Worm (Caenorhabditis elegans) whole organism, L4 larva: ENCODE measurements around the gene coq-3.

Experiments
- F26F4.8 ChIP-seq: fragments of 200-800 bp; sonication (Bioruptor generic); conservative IDR thresholded peaks from 2 replicates; pipeline ENCODE4 v1.3.6; 2022; ENCODE audit warnings: missing genetic modification characterization, missing compliant biosample characterization
- F44E2.7 ChIP-seq: fragments of 200-800 bp; sonication (Bioruptor generic); IDR thresholded peaks from 2 replicates; pipeline ENCODE4 v2.1.2; 2022; ENCODE audit warnings: missing genetic modification characterization, missing compliant biosample characterization
- F49E8.2 ChIP-seq: sonication (generic microtip); optimal IDR thresholded peaks from 2 replicates; lab custom pipeline; 2016; ENCODE audit warnings: missing compliant biosample characterization, mild to moderate bottlenecking, missing genetic modification characterization, borderline replicate concordance
- Y48G9A.11 ChIP-seq: fragments of 200-800 bp; sonication (Bioruptor generic); IDR thresholded peaks from 2 replicates; pipeline ENCODE4 v1.3.6; 2022; ENCODE audit warnings: missing genetic modification reagents, missing genetic modification characterization, missing compliant biosample characterization
- ZK337.2 ChIP-seq: fragments of 200-800 bp; sonication (Bioruptor generic); IDR thresholded peaks from 2 replicates; pipeline ENCODE4 v1.3.6; 2022; ENCODE audit warnings: missing genetic modification reagents, missing genetic modification characterization, missing compliant biosample characterization
- aly-2 ChIP-seq: sonication (generic microtip); optimal IDR thresholded peaks from 2 replicates; lab custom pipeline; 2018; ENCODE audit warnings: missing biosample characterization, missing genetic modification characterization
- ama-1 ChIP-seq: fragments of 150-350 bp; optimal IDR thresholded peaks from 2 replicates; lab custom pipeline; 2014; ENCODE audit warnings: inconsistent platforms, mixed read lengths
- arid-1 ChIP-seq: fragments of 200-800 bp; sonication (Bioruptor generic); conservative IDR thresholded peaks from 2 replicates; pipeline ENCODE4 v1.3.6; 2022; ENCODE audit warnings: missing genetic modification reagents, missing genetic modification characterization, missing compliant biosample characterization
- attf-4 ChIP-seq: sonication (generic microtip); optimal IDR thresholded peaks from 3 replicates; lab custom pipeline; 2017; ENCODE audit warnings: missing biosample characterization, missing genetic modification characterization
- ceh-20 ChIP-seq: fragments of 200-800 bp; sonication (Bioruptor generic); IDR thresholded peaks from 2 replicates; pipeline ENCODE4 v1.3.6; 2022; ENCODE audit warnings: missing genetic modification reagents, missing genetic modification characterization, missing compliant biosample characterization
- ceh-28 ChIP-seq: fragments of 150-350 bp; optimal IDR thresholded peaks from 2 replicates; lab custom pipeline; 2014; ENCODE audit warnings: missing biosample characterization, missing genetic modification reagents, missing genetic modification characterization
- cey-2 ChIP-seq: sonication (generic microtip); optimal IDR thresholded peaks from 3 replicates; lab custom pipeline; 2017; ENCODE audit warnings: missing genetic modification characterization, mild to moderate bottlenecking, missing compliant biosample characterization, antibody characterized with exemption, borderline replicate concordance; ENCODE audit not compliant: insufficient read depth
- ctbp-1 ChIP-seq: fragments of 200-800 bp; sonication (Bioruptor generic); IDR thresholded peaks from 2 replicates; pipeline ENCODE4 v1.3.6; 2022; ENCODE audit warnings: missing genetic modification reagents, missing genetic modification characterization, missing compliant biosample characterization
- daf-19 ChIP-seq: fragments of 200-800 bp; sonication (Bioruptor generic); conservative IDR thresholded peaks from 2 replicates; pipeline ENCODE4 v1.3.6; 2022; ENCODE audit warnings: missing genetic modification characterization, missing compliant biosample characterization
- daf-8 ChIP-seq: fragments of 200-800 bp; sonication (Bioruptor generic); IDR thresholded peaks from 2 replicates; pipeline ENCODE4 v1.3.6; 2022; ENCODE audit warnings: missing genetic modification characterization, missing compliant biosample characterization
- dmd-9 ChIP-seq: fragments of 200-800 bp; sonication (Bioruptor generic); IDR thresholded peaks from 2 replicates; pipeline ENCODE4 v1.3.6; 2022; ENCODE audit warnings: missing genetic modification reagents, missing genetic modification characterization, missing compliant biosample characterization
- dve-1 ChIP-seq: sonication (generic microtip); optimal IDR thresholded peaks from 2 replicates; lab custom pipeline; 2017; ENCODE audit warnings: antibody characterized with exemption, mild to moderate bottlenecking, missing genetic modification characterization, missing compliant biosample characterization; ENCODE audit not compliant: insufficient read depth
- egl-27 ChIP-seq: sonication (generic microtip); optimal IDR thresholded peaks from 3 replicates; lab custom pipeline; 2017; ENCODE audit warnings: missing biosample characterization, missing genetic modification reagents, missing genetic modification characterization
- gei-8 ChIP-seq: fragments of 200-800 bp; sonication (Bioruptor generic); optimal IDR thresholded peaks from 2 replicates; lab custom pipeline; 2018; ENCODE audit warnings: mild to moderate bottlenecking, missing genetic modification characterization, missing compliant biosample characterization
- hif-1 ChIP-seq, 2 experiments: sonication (generic microtip); optimal IDR thresholded peaks; 2 replicates each; lab custom pipeline; 2016 to 2017; ENCODE audit warnings: missing compliant biosample characterization in 2 of 2, missing genetic modification characterization in 2 of 2, missing genetic modification reagents in 2 of 2, missing genotype in 2 of 2, mild to moderate bottlenecking in 1 of 2
- jun-1 ChIP-seq: fragments of 150-350 bp; optimal IDR thresholded peaks from 2 replicates; lab custom pipeline; 2014; ENCODE audit warnings: missing biosample characterization, missing genetic modification reagents, missing genetic modification characterization
- lin-38 ChIP-seq: fragments of 200-800 bp; sonication (Bioruptor generic); IDR thresholded peaks from 2 replicates; pipeline ENCODE4 v1.3.6; 2022; ENCODE audit warnings: missing genetic modification reagents, missing genetic modification characterization, missing compliant biosample characterization
- lin-39 ChIP-seq: fragments of 150-350 bp; optimal IDR thresholded peaks from 2 replicates; lab custom pipeline; 2014; ENCODE audit warnings: missing biosample characterization, missing genetic modification reagents, missing genetic modification characterization
- lir-3 ChIP-seq: sonication (generic microtip); optimal IDR thresholded peaks from 2 replicates; lab custom pipeline; 2016; ENCODE audit warnings: mild to moderate bottlenecking, missing genetic modification characterization, missing compliant biosample characterization
- lsy-2 ChIP-seq, 2 experiments: fragments of 150-350 bp in 1 of 2; sonication (generic microtip) in 1 of 2; optimal IDR thresholded peaks; 2 replicates each; lab custom pipeline; 2014 to 2017; ENCODE audit warnings: missing biosample characterization in 2 of 2, missing genetic modification characterization in 2 of 2
- madf-5 ChIP-seq, 2 experiments: fragments of 200-800 bp; sonication (Bioruptor generic); IDR thresholded peaks; 2 replicates each; pipeline ENCODE4 v1.3.6; 2022; ENCODE audit warnings: missing compliant biosample characterization in 2 of 2, missing genetic modification characterization in 2 of 2
- madf-9 ChIP-seq: fragments of 200-800 bp; sonication (Bioruptor generic); conservative IDR thresholded peaks from 2 replicates; pipeline ENCODE4 v1.3.6; 2022; ENCODE audit warnings: missing genetic modification reagents, missing genetic modification characterization, missing compliant biosample characterization
- mep-1 ChIP-seq: fragments of 150-350 bp; sonication (generic microtip); optimal IDR thresholded peaks from 3 replicates; lab custom pipeline; 2014; ENCODE audit warnings: missing biosample characterization, missing genetic modification characterization
- mxl-3 ChIP-seq: fragments of 200-800 bp; sonication (Bioruptor generic); optimal IDR thresholded peaks from 2 replicates; lab custom pipeline; 2018; ENCODE audit warnings: mild to moderate bottlenecking, missing genetic modification characterization, missing compliant biosample characterization
- nhr-11 ChIP-seq: fragments of 150-350 bp; optimal IDR thresholded peaks from 2 replicates; lab custom pipeline; 2014; ENCODE audit warnings: missing biosample characterization, missing genetic modification characterization
- nhr-111 ChIP-seq: fragments of 200-800 bp; sonication (Bioruptor generic); optimal IDR thresholded peaks from 2 replicates; lab custom pipeline; 2018; ENCODE audit warnings: mild to moderate bottlenecking, missing genetic modification characterization, missing compliant biosample characterization
- nhr-237 ChIP-seq: sonication (generic microtip); optimal IDR thresholded peaks from 2 replicates; lab custom pipeline; 2017; ENCODE audit warnings: missing biosample characterization, missing genetic modification characterization
- nhr-48 ChIP-seq: sonication (generic microtip); optimal IDR thresholded peaks from 2 replicates; lab custom pipeline; 2016; ENCODE audit warnings: mild to moderate bottlenecking, missing genetic modification characterization, missing compliant biosample characterization
- nhr-6 ChIP-seq: fragments of 150-350 bp; optimal IDR thresholded peaks from 2 replicates; lab custom pipeline; 2014; ENCODE audit warnings: missing biosample characterization, missing genetic modification characterization
- nhr-77 ChIP-seq: fragments of 150-350 bp; optimal IDR thresholded peaks from 2 replicates; lab custom pipeline; 2014; ENCODE audit warnings: missing biosample characterization, missing genetic modification characterization
- pha-4 ChIP-seq, 2 experiments: fragments of 150-350 bp in 1 of 2; fragments of 200-800 bp in 1 of 2; sonication (Bioruptor generic) in 1 of 2; IDR thresholded peaks in 1 of 2; optimal IDR thresholded peaks in 1 of 2; 2 replicates each; pipeline versions ENCODE4 v1.3.6 to Lab custom; 2014 to 2022; ENCODE audit warnings: missing genetic modification characterization in 2 of 2, missing genetic modification reagents in 2 of 2, missing biosample characterization in 1 of 2, missing compliant biosample characterization in 1 of 2
- pqm-1 ChIP-seq: sonication (generic microtip); optimal IDR thresholded peaks from 2 replicates; lab custom pipeline; 2017; ENCODE audit warnings: missing biosample characterization, missing genetic modification characterization
- rbr-2 ChIP-seq: sonication (generic microtip); optimal IDR thresholded peaks from 2 replicates; lab custom pipeline; 2016; ENCODE audit warnings: missing genotype, missing genetic modification characterization, missing compliant biosample characterization
- saeg-2 ChIP-seq: fragments of 200-800 bp; sonication (Bioruptor generic); IDR thresholded peaks from 2 replicates; pipeline ENCODE4 v1.3.6; 2022; ENCODE audit warnings: missing genetic modification reagents, missing genetic modification characterization, missing compliant biosample characterization
- set-16 ChIP-seq: fragments of 200-800 bp; sonication (Bioruptor generic); IDR thresholded peaks from 2 replicates; pipeline ENCODE4 v1.3.6; 2022; ENCODE audit warnings: missing genetic modification reagents, missing genetic modification characterization, missing compliant biosample characterization
- snpc-1.2 ChIP-seq: fragments of 200-800 bp; sonication (Bioruptor generic); IDR thresholded peaks from 2 replicates; pipeline ENCODE4 v1.3.6; 2022; ENCODE audit warnings: missing genetic modification reagents, missing genetic modification characterization, missing compliant biosample characterization
- snpc-4 ChIP-seq: fragments of 150-350 bp; optimal IDR thresholded peaks from 2 replicates; lab custom pipeline; 2014; ENCODE audit warnings: missing biosample characterization, missing genetic modification characterization
- spr-1 ChIP-seq: sonication (generic microtip); optimal IDR thresholded peaks from 2 replicates; lab custom pipeline; 2016; ENCODE audit warnings: mild to moderate bottlenecking, missing genetic modification characterization, missing compliant biosample characterization
- spr-3 ChIP-seq: fragments of 200-800 bp; sonication (Bioruptor generic); optimal IDR thresholded peaks from 2 replicates; lab custom pipeline; 2018; ENCODE audit warnings: mild to moderate bottlenecking, missing genetic modification characterization, missing compliant biosample characterization
- tra-1 ChIP-seq: fragments of 200-800 bp; sonication (Bioruptor generic); IDR thresholded peaks from 2 replicates; pipeline ENCODE4 v1.3.6; 2022; ENCODE audit warnings: missing genetic modification reagents, missing genetic modification characterization, missing compliant biosample characterization
- unc-130 ChIP-seq: sonication (generic microtip); optimal IDR thresholded peaks from 2 replicates; lab custom pipeline; 2016; ENCODE audit warnings: missing genetic modification reagents, missing genetic modification characterization, missing compliant biosample characterization
- vab-7 ChIP-seq: fragments of 200-800 bp; sonication (Bioruptor generic); IDR thresholded peaks from 2 replicates; pipeline ENCODE4 v1.3.6; 2022; ENCODE audit warnings: missing genetic modification reagents, missing genetic modification characterization, missing compliant biosample characterization
- zfp-2 ChIP-seq: sonication (generic microtip); optimal IDR thresholded peaks from 2 replicates; lab custom pipeline; 2016; ENCODE audit warnings: mild to moderate bottlenecking, missing genetic modification characterization, missing compliant biosample characterization
- zfp-3 ChIP-seq: fragments of 200-800 bp; sonication (Bioruptor generic); conservative IDR thresholded peaks from 2 replicates; pipeline ENCODE4 v1.3.6; 2022; ENCODE audit warnings: missing genetic modification reagents, missing genetic modification characterization, missing compliant biosample characterization
- ztf-7 ChIP-seq: fragments of 150-350 bp; optimal IDR thresholded peaks from 2 replicates; lab custom pipeline; 2014; ENCODE audit warnings: missing biosample characterization, missing genetic modification characterization

The coq-3 gene

ce11 chrIV:14824878-14825352, 28.8 kb upstream of the coq-3 start, which contains the start of gene sec-61.A:
Gene sec-61.A, minus strand, starts transcription at chrIV:14825264.
- TF ChIP-seq F26F4.8 (GFP tag; lab: Robert Waterston, UW) (no peak), vab-7 (GFP tag; lab: Robert Waterston, UW) (no peak), dmd-9 (GFP tag; lab: Robert Waterston, UW) (no peak), ZK337.2 (GFP tag; lab: Robert Waterston, UW) (no peak), spr-3 (GFP tag; lab: Kevin White, UChicago) (peak; percentile 57), nhr-77 (peak; percentile 47), dve-1 (tag; lab: Kevin White, UChicago) (peak; percentile 30), lsy-2 (tag; optimal IDR thresholded peaks at IDR 0.05; lab: Kevin White, UChicago) (peak; percentile 96 to 98), cey-2 (tag; lab: Kevin White, UChicago) (no peak), nhr-11 (tag; lab: Kevin White, UChicago) (no peak), rbr-2 (tag; lab: Kevin White, UChicago) (peak; percentile 78), ztf-7 (tag; lab: Kevin White, UChicago) (peak; percentile 26), ceh-20 (no peak), lir-3 (no peak), lin-39 (tag; lab: Kevin White, UChicago) (no peak), nhr-237 (tag; lab: Kevin White, UChicago) (no peak), madf-5 (GFP tag; IDR thresholded peaks at IDR 0.05; lab: Robert Waterston, UW) (no peak), saeg-2 (GFP tag; lab: Robert Waterston, UW) (0 out of 2 replicates have a peak, but pooled peaks have one; percentile 38), ceh-28 (no peak), mxl-3 (GFP tag; lab: Kevin White, UChicago) (peak; percentile 87), pqm-1 (tag; lab: Kevin White, UChicago) (peak; percentile 54), spr-1 (tag; lab: Kevin White, UChicago) (peak; percentile 49), daf-19 (GFP tag; lab: Robert Waterston, UW) (no peak), jun-1 (tag; lab: Kevin White, UChicago) (peak; percentile 54), zfp-2 (tag; lab: Kevin White, UChicago) (peak; percentile 30), nhr-6 (tag; lab: Kevin White, UChicago) (no peak), madf-9 (GFP tag; lab: Robert Waterston, UW) (no peak), mep-1 (tag; lab: Kevin White, UChicago) (peak; percentile 77), ama-1 (lab: Kevin White, UChicago) (no peak), hif-1 (tag; optimal IDR thresholded peaks at IDR 0.05; lab: Kevin White, UChicago) (peak; percentile 36 to 75), F44E2.7 (no peak), set-16 (GFP tag; lab: Robert Waterston, UW) (peak; percentile 18; the same call in 1 of the 2 replicates), zfp-3 (GFP tag; lab: Robert Waterston, UW) (peak; percentile 79; the same call in 1 of the 2 replicates), gei-8 (no peak), snpc-4 (tag; lab: Kevin White, UChicago) (peak; percentile 4), daf-8 (GFP tag; lab: Robert Waterston, UW) (no peak), F49E8.2 (tag; lab: Kevin White, UChicago) (peak; percentile 64), unc-130 (GFP tag; lab: Kevin White, UChicago) (peak; percentile 55), lin-38 (GFP tag; lab: Robert Waterston, UW) (peak; percentile 72), attf-4 (tag; lab: Kevin White, UChicago) (no peak), nhr-111 (GFP tag; lab: Kevin White, UChicago) (no peak), tra-1 (GFP tag; lab: Robert Waterston, UW) (no peak; the same call in 1 of the 2 replicates), ctbp-1 (GFP tag; lab: Robert Waterston, UW) (peak; percentile 26; the same call in 1 of the 2 replicates), pha-4 (GFP tag; IDR thresholded peaks at IDR 0.05; lab: Robert Waterston, UW) (no peak; the same call in 1 of the 2 replicates), pha-4 (tag; optimal IDR thresholded peaks at IDR 0.05; lab: Kevin White, UChicago) (no peak), Y48G9A.11 (GFP tag; lab: Robert Waterston, UW) (no peak), arid-1 (GFP tag; lab: Robert Waterston, UW) (peak; percentile 48; the same call in 1 of the 2 replicates), nhr-48 (peak; percentile 18), aly-2 (tag; lab: Kevin White, UChicago) (no peak), egl-27 (tag; lab: Kevin White, UChicago) (no peak), snpc-1.2 (GFP tag; lab: Robert Waterston, UW) (peak; percentile 94)
